Worm (Caenorhabditis elegans): ENCODE results near the gene cyp-13A6.
A peak's percentile ranks its signal among the peaks of the same experiment; 100 is the strongest.

cyp-13A6 gene

ce11 chrII:9774653-9775052, 28.0 kb downstream of the cyp-13A6 start (continued):
- TF ChIP-seq nhr-20 (tag; optimal IDR thresholded peaks at IDR 0.05) (peak; percentile 83), ces-1 (GFP tag; optimal IDR thresholded peaks at IDR 0.05) (no peak), mep-1 (tag; optimal IDR thresholded peaks at IDR 0.05) (peak; percentile 50), tlp-1 (tag; optimal IDR thresholded peaks at IDR 0.05) (no peak), aha-1 (tag; optimal IDR thresholded peaks at IDR 0.05) (no peak), xbp-1 (tag; optimal IDR thresholded peaks at IDR 0.05) (peak; percentile 66), irx-1 (tag; optimal IDR thresholded peaks at IDR 0.05) (peak; percentile 61), isw-1 (GFP tag; IDR thresholded peaks at IDR 0.05) (0 out of 2 replicates have a peak, but pooled peaks have one; percentile 1), ets-5 (GFP tag; IDR thresholded peaks at IDR 0.05) (no peak), fkh-10 (GFP tag; optimal IDR thresholded peaks at IDR 0.05) (no peak), tbx-2 (tag; optimal IDR thresholded peaks at IDR 0.05) (peak; percentile 66), grh-1 (GFP tag; IDR thresholded peaks at IDR 0.05) (no peak), snu-23 (GFP tag; optimal IDR thresholded peaks at IDR 0.05) (peak; percentile 72), nhr-47 (tag; optimal IDR thresholded peaks at IDR 0.05) (peak; percentile 77), lin-15B (tag; optimal IDR thresholded peaks at IDR 0.05) (no peak), C34B4.2 (tag; optimal IDR thresholded peaks at IDR 0.05) (no peak), lsy-2 (tag; optimal IDR thresholded peaks at IDR 0.05) (peak; percentile 57 to 59), skn-1 (tag; optimal IDR thresholded peaks at IDR 0.05) (peak; percentile 57), nhr-12 (tag; optimal IDR thresholded peaks at IDR 0.05) (no peak), unc-86 (tag; optimal IDR thresholded peaks at IDR 0.05) (peak; percentile 41), unc-130 (tag; optimal IDR thresholded peaks at IDR 0.05) (peak; percentile 50), zag-1 (tag; optimal IDR thresholded peaks at IDR 0.05) (no peak), pag-3 (tag; optimal IDR thresholded peaks at IDR 0.05; ENCODE audit: borderline replicate concordance, insufficient read depth) (no peak), unc-98 (GFP tag; IDR thresholded peaks at IDR 0.05) (no peak), ceh-63 (GFP tag; optimal IDR thresholded peaks at IDR 0.05) (no peak), nhr-84 (tag; optimal IDR thresholded peaks at IDR 0.05) (no peak), ceh-8 (GFP tag; optimal IDR thresholded peaks at IDR 0.05) (peak; percentile 48), nhr-28 (tag; optimal IDR thresholded peaks at IDR 0.05) (no peak), sox-4 (tag; optimal IDR thresholded peaks at IDR 0.05) (peak; percentile 52), ama-1 (optimal IDR thresholded peaks at IDR 0.05) (no peak), efl-1 (optimal IDR thresholded peaks at IDR 0.05) (peak; percentile 35 to 52), efl-1 (GFP tag; optimal IDR thresholded peaks at IDR 0.05 in 1 of 2) (peak; percentile 41 to 93), zip-4 (GFP tag; optimal IDR thresholded peaks at IDR 0.05) (peak; percentile 45), sup-37 (GFP tag; optimal IDR thresholded peaks at IDR 0.05) (no peak), nhr-11 (tag; optimal IDR thresholded peaks at IDR 0.05) (no peak), vab-15 (tag; optimal IDR thresholded peaks at IDR 0.05) (no peak), snpc-4 (tag; optimal IDR thresholded peaks at IDR 0.05) (peak; percentile 37), hpl-2 (GFP tag; optimal IDR thresholded peaks at IDR 0.05) (no peak), alr-1 (tag; optimal IDR thresholded peaks at IDR 0.05; ENCODE audit: borderline replicate concordance) (no peak), ztf-11 (tag; optimal IDR thresholded peaks at IDR 0.05) (peak in 1 of 2 experiments; percentile 71), fkh-8 (tag; optimal IDR thresholded peaks at IDR 0.05) (peak; percentile 46), unc-62 (GFP tag; optimal IDR thresholded peaks at IDR 0.05) (no peak)

ce11 chrII:9773892-9774581, 28.6 kb downstream of the cyp-13A6 start, which contains the start of gene ZK1321.4:
Gene ZK1321.4, minus strand, starts transcription at chrII:9773942.
- TF ChIP-seq grh-1 (GFP tag; IDR thresholded peaks at IDR 0.05) (no peak), nhr-12 (tag; optimal IDR thresholded peaks at IDR 0.05) (no peak), lsy-2 (tag; optimal IDR thresholded peaks at IDR 0.05) (no peak), ceh-88 (GFP tag; IDR thresholded peaks at IDR 0.05) (no peak), fkh-8 (tag; optimal IDR thresholded peaks at IDR 0.05) (no peak), nhr-76 (tag; optimal IDR thresholded peaks at IDR 0.05) (no peak), lin-35 (GFP tag; optimal IDR thresholded peaks at IDR 0.05) (no peak), rnt-1 (tag; optimal IDR thresholded peaks at IDR 0.05) (peak; percentile 58), aha-1 (tag; optimal IDR thresholded peaks at IDR 0.05) (no peak), dsc-1 (tag; optimal IDR thresholded peaks at IDR 0.05) (peak; percentile 77), alr-1 (tag; optimal IDR thresholded peaks at IDR 0.05; ENCODE audit: borderline replicate concordance) (no peak), unc-130 (tag; optimal IDR thresholded peaks at IDR 0.05) (peak; percentile 41), fkh-4 (tag; optimal IDR thresholded peaks at IDR 0.05; ENCODE audit: borderline replicate concordance) (peak; percentile 4), nhr-20 (tag; optimal IDR thresholded peaks at IDR 0.05) (no peak), ztf-4 (tag; optimal IDR thresholded peaks at IDR 0.05) (no peak), lin-14 (GFP tag; optimal IDR thresholded peaks at IDR 0.05) (peak; percentile 35), C04F5.9 (tag; optimal IDR thresholded peaks at IDR 0.05) (no peak), mep-1 (tag; optimal IDR thresholded peaks at IDR 0.05) (no peak), hpl-2 (GFP tag; optimal IDR thresholded peaks at IDR 0.05) (no peak), pag-3 (tag; optimal IDR thresholded peaks at IDR 0.05; ENCODE audit: borderline replicate concordance, insufficient read depth) (peak; percentile 97), tbx-2 (tag; optimal IDR thresholded peaks at IDR 0.05) (no peak)

All from whole organism, L1 larva.